Fruit fly (Drosophila melanogaster) whole organism, embryonic: ENCODE measurements around the gene CG14024.

ENCODE experiments used
- CG10366 ChIP-seq: fragments of 200-800 bp; sonication (Bioruptor generic); IDR thresholded peaks from 2 replicates; pipeline ENCODE4 v1.3.6; 2022; ENCODE audit warnings: missing biosample characterization, missing genetic modification characterization
- CG10959 ChIP-seq: fragments of 200-800 bp; sonication (Bioruptor generic); IDR thresholded peaks from 2 replicates; pipeline ENCODE4 v1.3.6; 2022; ENCODE audit warnings: missing biosample characterization, missing genetic modification characterization
- CG11504 ChIP-seq: fragments of 200-800 bp; sonication (Bioruptor generic); optimal IDR thresholded peaks from 3 replicates; lab custom pipeline; 2019; ENCODE audit warnings: missing biosample characterization, mild to moderate bottlenecking, missing genetic modification characterization, moderate library complexity
- CG12155 ChIP-seq: fragments of 200-800 bp; sonication (Bioruptor generic); optimal IDR thresholded peaks from 3 replicates; lab custom pipeline; 2016; ENCODE audit warnings: missing biosample characterization, missing genetic modification characterization
- CG13775 ChIP-seq: fragments of 200-800 bp; sonication (Bioruptor generic); optimal IDR thresholded peaks from 3 replicates; lab custom pipeline; 2017; ENCODE audit warnings: missing biosample characterization, mild to moderate bottlenecking, missing genetic modification characterization
- CG15601 ChIP-seq: fragments of 200-800 bp; sonication (Bioruptor generic); optimal IDR thresholded peaks from 3 replicates; lab custom pipeline; 2019; ENCODE audit warnings: missing biosample characterization, mild to moderate bottlenecking, missing genetic modification characterization, moderate library complexity
- CG1602 ChIP-seq: fragments of 200-800 bp; sonication (Bioruptor generic); optimal IDR thresholded peaks from 3 replicates; lab custom pipeline; 2016; ENCODE audit warnings: missing biosample characterization, missing genetic modification characterization
- CG16813 ChIP-seq: fragments of 200-800 bp; sonication (Bioruptor generic); IDR thresholded peaks from 3 replicates; pipeline ENCODE4 v1.3.6; 2022; ENCODE audit warnings: missing biosample characterization, missing genetic modification characterization; ENCODE audit not compliant: partially characterized antibody
- CG17361 ChIP-seq: fragments of 200-800 bp; sonication (Bioruptor generic); IDR thresholded peaks from 3 replicates; pipeline ENCODE4 v1.3.6; 2022; ENCODE audit warnings: missing biosample characterization, missing genetic modification characterization
- CG30403 ChIP-seq: fragments of 200-800 bp; sonication (Bioruptor generic); optimal IDR thresholded peaks from 3 replicates; lab custom pipeline; 2016; ENCODE audit warnings: missing biosample characterization, missing genetic modification characterization
- CG32532 ChIP-seq: fragments of 200-800 bp; sonication (Bioruptor generic); IDR thresholded peaks from 2 replicates; pipeline ENCODE4 v1.3.6; 2022; ENCODE audit warnings: missing biosample characterization, missing genetic modification characterization
- CG5180 ChIP-seq: fragments of 200-800 bp; sonication (Bioruptor generic); optimal IDR thresholded peaks from 3 replicates; lab custom pipeline; 2017; ENCODE audit warnings: missing biosample characterization, missing genetic modification characterization, mild to moderate bottlenecking, moderate library complexity, missing genetic modification reagents
- CG7556 ChIP-seq: fragments of 200-800 bp; sonication (Bioruptor generic); optimal IDR thresholded peaks from 2 replicates; lab custom pipeline; 2017; ENCODE audit warnings: missing biosample characterization, mild to moderate bottlenecking, missing genetic modification characterization
- CG7839 ChIP-seq: fragments of 200-800 bp; sonication (Bioruptor generic); optimal IDR thresholded peaks from 3 replicates; lab custom pipeline; 2018; ENCODE audit warnings: missing biosample characterization, mild to moderate bottlenecking, missing genetic modification characterization, moderate library complexity
- CG7987 ChIP-seq: fragments of 200-800 bp; sonication (Bioruptor generic); optimal IDR thresholded peaks from 2 replicates; lab custom pipeline; 2018; ENCODE audit warnings: missing biosample characterization, mild to moderate bottlenecking, missing genetic modification characterization, moderate library complexity
- CG8478 ChIP-seq: fragments of >200 bp; optimal IDR thresholded peaks from 2 replicates; lab custom pipeline; 2018
- CG9437 ChIP-seq: fragments of 200-800 bp; sonication (Bioruptor generic); optimal IDR thresholded peaks from 2 replicates; lab custom pipeline; 2018; ENCODE audit warnings: missing biosample characterization, mild to moderate bottlenecking, missing genetic modification characterization
- CG9932 ChIP-seq: fragments of 200-800 bp; sonication (Bioruptor generic); IDR thresholded peaks from 2 replicates; pipeline ENCODE4 v1.3.6; 2022; ENCODE audit warnings: missing biosample characterization, missing genetic modification characterization
- CTCF ChIP-seq: fragments of 200-800 bp; sonication (Bioruptor generic); optimal IDR thresholded peaks from 2 replicates; lab custom pipeline; 2017; ENCODE audit warnings: missing biosample characterization, mild to moderate bottlenecking, missing genetic modification characterization, moderate library complexity
- Doc2 ChIP-seq: fragments of 200-800 bp; sonication (Bioruptor generic); IDR thresholded peaks from 2 replicates; pipeline ENCODE4 v1.3.6; 2022; ENCODE audit warnings: missing biosample characterization, missing genetic modification characterization
- Ets65A ChIP-seq: fragments of 200-800 bp; sonication (Bioruptor generic); peaks from one replicate; lab custom pipeline; 2016; ENCODE audit warnings: missing biosample characterization, missing genetic modification characterization
- Fer1 ChIP-seq: fragments of 200-800 bp; sonication (Bioruptor generic); optimal IDR thresholded peaks from 2 replicates; lab custom pipeline; 2017; ENCODE audit warnings: missing biosample characterization, mild to moderate bottlenecking, missing genetic modification characterization
- H15 ChIP-seq: fragments of 200-800 bp; sonication (Bioruptor generic); IDR thresholded peaks from 3 replicates; pipeline ENCODE4 v1.3.6; 2022; ENCODE audit warnings: missing biosample characterization, missing genetic modification characterization
- Kr ChIP-seq: fragments of 200-800 bp; sonication (Bioruptor generic); optimal IDR thresholded peaks from 2 replicates; lab custom pipeline; 2017; ENCODE audit warnings: missing biosample characterization, mild to moderate bottlenecking, missing genetic modification characterization
- MESR4 ChIP-seq: fragments of 200-800 bp; sonication (Bioruptor generic); optimal IDR thresholded peaks from 2 replicates; lab custom pipeline; 2018; ENCODE audit warnings: missing biosample characterization, mild to moderate bottlenecking, missing genetic modification characterization, moderate library complexity
- Mes4 ChIP-seq: fragments of 200-800 bp; sonication (Bioruptor generic); optimal IDR thresholded peaks from 2 replicates; lab custom pipeline; 2016; ENCODE audit warnings: missing biosample characterization, missing genetic modification characterization
- Mrtf ChIP-seq: fragments of 200-800 bp; sonication (Bioruptor generic); IDR thresholded peaks from 3 replicates; pipeline ENCODE4 v1.3.6; 2022; ENCODE audit warnings: missing biosample characterization, missing genetic modification characterization
- NK7.1 ChIP-seq: fragments of 200-800 bp; sonication (Bioruptor generic); optimal IDR thresholded peaks from 3 replicates; lab custom pipeline; 2016; ENCODE audit warnings: missing biosample characterization, missing genetic modification characterization
- Nf-YB ChIP-seq: fragments of 200-800 bp; sonication (Bioruptor generic); optimal IDR thresholded peaks from 3 replicates; lab custom pipeline; 2019; ENCODE audit warnings: missing biosample characterization, mild to moderate bottlenecking, missing genetic modification characterization, moderate library complexity
- Ptx1 ChIP-seq: fragments of 200-800 bp; sonication (Bioruptor generic); IDR thresholded peaks from 2 replicates; pipeline ENCODE4 v1.3.6; 2022; ENCODE audit warnings: missing biosample characterization, missing genetic modification characterization
- Scr ChIP-seq: fragments of 200-800 bp; sonication (Bioruptor generic); IDR thresholded peaks from 2 replicates; pipeline ENCODE4 v1.3.6; 2022; ENCODE audit warnings: missing biosample characterization, missing genetic modification characterization; ENCODE audit not compliant: partially characterized antibody
- Vsx1 ChIP-seq: fragments of 200-800 bp; sonication (Bioruptor generic); optimal IDR thresholded peaks from 2 replicates; lab custom pipeline; 2017; ENCODE audit warnings: missing biosample characterization, mild to moderate bottlenecking, missing genetic modification characterization, missing genetic modification reagents
- YL-1 ChIP-seq: fragments of 200-800 bp; sonication (Bioruptor generic); optimal IDR thresholded peaks from 3 replicates; lab custom pipeline; 2017; ENCODE audit warnings: missing biosample characterization, mild to moderate bottlenecking, missing genetic modification characterization
- ab ChIP-seq: fragments of 200-800 bp; sonication (Bioruptor generic); optimal IDR thresholded peaks from 2 replicates; lab custom pipeline; 2016; ENCODE audit warnings: missing biosample characterization, missing genetic modification characterization
- bbx ChIP-seq: fragments of 200-800 bp; sonication (Bioruptor generic); IDR thresholded peaks from 2 replicates; pipeline ENCODE4 v1.3.6; 2022; ENCODE audit warnings: missing biosample characterization, missing genetic modification characterization; ENCODE audit not compliant: partially characterized antibody
- dpn ChIP-seq, 2 experiments: fragments of 200-800 bp; sonication (Bioruptor generic); optimal IDR thresholded peaks; 3 replicates each; lab custom pipeline; 2016; ENCODE audit warnings: missing biosample characterization in 2 of 2, missing genetic modification characterization in 2 of 2
- en ChIP-seq: fragments of 200-800 bp; sonication (Bioruptor generic); optimal IDR thresholded peaks from 2 replicates; lab custom pipeline; 2016; ENCODE audit warnings: missing biosample characterization, missing genetic modification characterization
- ewg ChIP-seq: fragments of 200-800 bp; sonication (Bioruptor generic); optimal IDR thresholded peaks from 3 replicates; lab custom pipeline; 2017; ENCODE audit warnings: mild to moderate bottlenecking, missing biosample characterization, missing genetic modification reagents, missing genetic modification characterization
- gro ChIP-seq: fragments of 200-800 bp; sonication (Bioruptor generic); optimal IDR thresholded peaks from 2 replicates; lab custom pipeline; 2016; ENCODE audit warnings: missing biosample characterization, missing genetic modification characterization
- knrl ChIP-seq: fragments of 200-800 bp; sonication (Bioruptor generic); IDR thresholded peaks from 3 replicates; pipeline ENCODE4 v1.3.6; 2022; ENCODE audit warnings: missing biosample characterization, missing genetic modification characterization; ENCODE audit not compliant: partially characterized antibody
- oc ChIP-seq: fragments of 200-800 bp; sonication (Bioruptor generic); optimal IDR thresholded peaks from 2 replicates; lab custom pipeline; 2018; ENCODE audit warnings: missing biosample characterization, mild to moderate bottlenecking, missing genetic modification characterization, moderate library complexity
- onecut ChIP-seq: fragments of 200-800 bp; sonication (Bioruptor generic); IDR thresholded peaks from 2 replicates; pipeline ENCODE4 v1.3.6; 2022; ENCODE audit warnings: missing biosample characterization, missing genetic modification characterization
- pum ChIP-seq: fragments of 200-800 bp; sonication (Bioruptor generic); optimal IDR thresholded peaks from 2 replicates; lab custom pipeline; 2016; ENCODE audit warnings: missing biosample characterization, missing genetic modification characterization
- scrt ChIP-seq: fragments of 200-800 bp; sonication (Bioruptor generic); optimal IDR thresholded peaks from 2 replicates; lab custom pipeline; 2018; ENCODE audit warnings: missing biosample characterization, mild to moderate bottlenecking, missing genetic modification characterization, moderate library complexity
- sd ChIP-seq: fragments of 200-800 bp; sonication (Bioruptor generic); optimal IDR thresholded peaks from 3 replicates; lab custom pipeline; 2018; ENCODE audit warnings: missing biosample characterization, mild to moderate bottlenecking, missing genetic modification characterization, moderate library complexity
- seq ChIP-seq: fragments of 200-800 bp; sonication (Bioruptor generic); IDR thresholded peaks from 2 replicates; pipeline ENCODE4 v1.3.6; 2022; ENCODE audit warnings: missing biosample characterization, missing genetic modification characterization
- sima ChIP-seq: fragments of 200-800 bp; sonication (Bioruptor generic); optimal IDR thresholded peaks from 2 replicates; lab custom pipeline; 2016; ENCODE audit warnings: missing biosample characterization, missing genetic modification characterization
- tap ChIP-seq: fragments of 200-800 bp; optimal IDR thresholded peaks from 3 replicates; lab custom pipeline; 2019; ENCODE audit warnings: missing biosample characterization, mild to moderate bottlenecking, missing genetic modification characterization, moderate library complexity
- ttk ChIP-seq: fragments of 200-800 bp; sonication (Bioruptor generic); IDR thresholded peaks from 2 replicates; pipeline ENCODE4 v2.1.2; 2022; ENCODE audit warnings: missing biosample characterization, missing genetic modification characterization
- unc-4 ChIP-seq: fragments of 200-800 bp; sonication (Bioruptor generic); IDR thresholded peaks from 2 replicates; pipeline ENCODE4 v1.3.6; 2022; ENCODE audit warnings: missing biosample characterization, missing genetic modification characterization; ENCODE audit not compliant: partially characterized antibody
- usp ChIP-seq: fragments of >200 bp; optimal IDR thresholded peaks from 2 replicates; lab custom pipeline; 2017; ENCODE audit warnings: missing biosample characterization, missing genetic modification characterization

CG14024 gene

dm6 chr2L:5298978-5299627 is 15.6 kb downstream of the CG14024 start:
- TF ChIP-seq CG9932 (GFP tag; lab: Robert Waterston, UW) (peak; percentile 66), CG1602 (peak; percentile 82), CG9437 (GFP tag; lab: Kevin White, UChicago) (peak; percentile 82), CG11504 (tag; lab: Kevin White, UChicago) (peak; percentile 91), CG7839 (tag; lab: Kevin White, UChicago) (peak; percentile 91), seq (peak; percentile 87), NK7.1 (GFP tag; lab: Kevin White, UChicago) (no peak), CG10959 (peak; percentile 50; the same call in 1 of the 2 replicates), CG32532 (GFP tag; lab: Robert Waterston, UW) (peak; percentile 69), ab (peak; percentile 13), CG7987 (GFP tag; lab: Kevin White, UChicago) (peak; percentile 4), CTCF (peak; percentile 43), Mrtf (no peak; the same call in 2 of the 3 replicates), CG5180 (peak; percentile 85), CG12155 (peak; percentile 44), CG15601 (tag; lab: Kevin White, UChicago) (peak; percentile 87), scrt (GFP tag; lab: Kevin White, UChicago) (peak; percentile 60), usp (GFP tag; lab: Kevin White, UChicago) (no peak), tap (peak; percentile 84), oc (tag; lab: Kevin White, UChicago) (peak; percentile 92), H15 (GFP tag; lab: Robert Waterston, UW) (0 out of 3 replicates have a peak, but pooled peaks have one; percentile 39), Mes4 (GFP tag; lab: Kevin White, UChicago) (peak; percentile 33), YL-1 (GFP tag; lab: Kevin White, UChicago) (peak; percentile 23), unc-4 (no peak), CG16813 (GFP tag; lab: Robert Waterston, UW) (no peak), bbx (GFP tag; lab: Robert Waterston, UW) (no peak), Ptx1 (GFP tag; lab: Robert Waterston, UW) (peak; percentile 80), CG7556 (GFP tag; lab: Kevin White, UChicago) (peak; percentile 84), CG8478 (no peak), sd (tag; lab: Kevin White, UChicago) (peak; percentile 42), Doc2 (GFP tag; lab: Robert Waterston, UW) (no peak), Ets65A (GFP tag; lab: Kevin White, UChicago) (peak; percentile 52), en (peak; percentile 39), CG10366 (peak; percentile 63), gro (no peak), dpn (GFP tag; optimal IDR thresholded peaks at IDR 0.05; lab: Kevin White, UChicago) (peak; percentile 54 to 75), ewg (peak; percentile 82), pum (GFP tag; lab: Kevin White, UChicago) (peak; percentile 57), CG30403 (GFP tag; lab: Kevin White, UChicago) (peak; percentile 86), ttk (GFP tag; lab: Robert Waterston, UW) (peak; percentile 76), CG13775 (GFP tag; lab: Kevin White, UChicago) (peak; percentile 70), Vsx1 (GFP tag; lab: Kevin White, UChicago) (peak; percentile 51), knrl (GFP tag; lab: Robert Waterston, UW) (no peak), Kr (GFP tag; lab: Kevin White, UChicago) (no peak), CG17361 (GFP tag; lab: Robert Waterston, UW) (peak; percentile 87), Fer1 (GFP tag; lab: Kevin White, UChicago) (peak; percentile 79), MESR4 (GFP tag; lab: Kevin White, UChicago) (peak; percentile 10), Nf-YB (peak; percentile 61), onecut (peak; percentile 39; the same call in 1 of the 2 replicates), Scr (GFP tag; lab: Robert Waterston, UW) (no peak), sima (no peak)
